Worm (Caenorhabditis elegans) whole organism, L1 larva: ENCODE measurements around the gene M18.3.

Experiments used
- C16A3.4 ChIP-seq: fragments of 150-350 bp; optimal IDR thresholded peaks from 2 replicates; lab custom pipeline; 2014; ENCODE audit warnings: missing biosample characterization, missing genetic modification characterization
- F16B12.6 ChIP-seq: fragments of 150-350 bp; optimal IDR thresholded peaks from 2 replicates; lab custom pipeline; 2014; ENCODE audit warnings: missing biosample characterization, missing genetic modification characterization
- efl-1 ChIP-seq, 4 experiments: fragments of 150-350 bp; optimal IDR thresholded peaks in 3 of 4; peaks in 1 of 4; 1 replicate in 1 of 4; 2 replicates in 3 of 4; lab custom pipeline; 2014; ENCODE audit warnings: missing biosample characterization in 2 of 4, missing genetic modification characterization in 2 of 4, missing genetic modification reagents in 2 of 4
- elt-3 ChIP-seq, 6 experiments: fragments of 150-350 bp in 1 of 6; sonication (generic microtip); optimal IDR thresholded peaks; 2 replicates each; lab custom pipeline; 2017 to 2018; ENCODE audit warnings: missing biosample characterization in 6 of 6, missing genetic modification characterization in 6 of 6, inconsistent platforms in 1 of 6
- isw-1 ChIP-seq: fragments of 200-800 bp; sonication (Bioruptor generic); IDR thresholded peaks from 2 replicates; pipeline ENCODE4 v1.3.6; 2022; ENCODE audit warnings: missing genetic modification characterization, missing compliant biosample characterization
- lsy-2 ChIP-seq, 2 experiments: fragments of 150-350 bp; optimal IDR thresholded peaks; 2 replicates each; lab custom pipeline; 2014; ENCODE audit warnings: missing biosample characterization in 2 of 2, missing genetic modification characterization in 2 of 2
- mef-2 ChIP-seq: fragments of 150-350 bp; optimal IDR thresholded peaks from 2 replicates; lab custom pipeline; 2014; ENCODE audit warnings: missing biosample characterization, missing genetic modification characterization
- nhr-47 ChIP-seq: sonication (generic microtip); optimal IDR thresholded peaks from 2 replicates; lab custom pipeline; 2016; ENCODE audit warnings: mild to moderate bottlenecking, missing genetic modification characterization, moderate library complexity, missing compliant biosample characterization
- pqm-1 ChIP-seq: sonication (generic microtip); optimal IDR thresholded peaks from 3 replicates; lab custom pipeline; 2017; ENCODE audit warnings: missing biosample characterization, missing genetic modification characterization
- ztf-11 ChIP-seq, 2 experiments: sonication (generic microtip); optimal IDR thresholded peaks; 2 replicates each; lab custom pipeline; 2016 to 2017; ENCODE audit warnings: missing genetic modification characterization in 2 of 2, missing biosample characterization in 1 of 2, missing compliant biosample characterization in 1 of 2

ce11 chrIV:12056603-12057002 lies 49.1 kb upstream of the M18.3 start, which contains the start of gene K08E4.2:
- no peak for TF ChIP-seq efl-1 (optimal IDR thresholded peaks at IDR 0.05; lab: Kevin White, UChicago)
- TF ChIP-seq efl-1 (GFP tag; optimal IDR thresholded peaks at IDR 0.05 in 1 of 2; lab: Kevin White, UChicago): no peak
- TF ChIP-seq F16B12.6: no peak
- no peak for TF ChIP-seq lsy-2 (tag; optimal IDR thresholded peaks at IDR 0.05; lab: Kevin White, UChicago)
- TF ChIP-seq pqm-1 (tag; lab: Kevin White, UChicago): no peak
- TF ChIP-seq C16A3.4 (tag; lab: Kevin White, UChicago): no peak
- no peak for TF ChIP-seq ztf-11 (tag; optimal IDR thresholded peaks at IDR 0.05; lab: Kevin White, UChicago)
- no peak for TF ChIP-seq nhr-47 (tag; lab: Kevin White, UChicago)
- no peak for TF ChIP-seq mef-2 (tag; lab: Kevin White, UChicago)
- TF ChIP-seq isw-1 (GFP tag; lab: Robert Waterston, UW): no peak
- TF ChIP-seq elt-3 (tag; optimal IDR thresholded peaks at IDR 0.05; lab: Kevin White, UChicago): no peak
